Fruit fly (Drosophila melanogaster): ENCODE measurements around the gene CG5421.

Gene CG5421

dm6 chr2L:12467673-12468072 is 19.7 kb upstream of the CG5421 start (continued):
- peak; percentile 84 for TF ChIP-seq NFAT (GFP tag; IDR thresholded peaks at IDR 0.05)
- TF ChIP-seq CG3065 (GFP tag; optimal IDR thresholded peaks at IDR 0.05): no peak
- TF ChIP-seq CG15073 (GFP tag; optimal IDR thresholded peaks at IDR 0.05): no peak
- 0 out of 2 replicates have a peak, but pooled peaks have one; percentile 44 for TF ChIP-seq E2f1 (GFP tag; IDR thresholded peaks at IDR 0.05)
- no peak for TF ChIP-seq CG3407 (GFP tag; optimal IDR thresholded peaks at IDR 0.05)
- TF ChIP-seq CG8089 (GFP tag; optimal IDR thresholded peaks at IDR 0.05): no peak
- no peak for TF ChIP-seq cato (GFP tag; optimal IDR thresholded peaks at IDR 0.05; ENCODE audit: borderline replicate concordance)
- no peak for TF ChIP-seq CG12219 (GFP tag; optimal IDR thresholded peaks at IDR 0.05)
- TF ChIP-seq CG10979 (tag; optimal IDR thresholded peaks at IDR 0.05): no peak
- no peak for TF ChIP-seq CG13123 (GFP tag; optimal IDR thresholded peaks at IDR 0.05)
- no peak for TF ChIP-seq onecut (GFP tag; IDR thresholded peaks at IDR 0.05)
- TF ChIP-seq aop (GFP tag; IDR thresholded peaks at IDR 0.05): no peak
- no peak for TF ChIP-seq CG6813 (GFP tag; optimal IDR thresholded peaks at IDR 0.05)
- no peak for TF ChIP-seq HLH3B (GFP tag; IDR thresholded peaks at IDR 0.05)
- peak; percentile 60 for TF ChIP-seq bab2 (GFP tag; optimal IDR thresholded peaks at IDR 0.05)
- no peak for TF ChIP-seq Hr39 (optimal IDR thresholded peaks at IDR 0.05)
- peak; percentile 92 for TF ChIP-seq CG9932 (GFP tag; IDR thresholded peaks at IDR 0.05)
- TF ChIP-seq CG10147 (GFP tag; optimal IDR thresholded peaks at IDR 0.05): peak; percentile 23
- TF ChIP-seq shn (GFP tag; optimal IDR thresholded peaks at IDR 0.05): peak; percentile 58
- TF ChIP-seq hkb (optimal IDR thresholded peaks at IDR 0.05): no peak
- TF ChIP-seq hkb (GFP tag; IDR thresholded peaks at IDR 0.05): no peak
- TF ChIP-seq Scr (GFP tag; IDR thresholded peaks at IDR 0.05; ENCODE audit: partially characterized antibody): no peak
- TF ChIP-seq Bgb (GFP tag; IDR thresholded peaks at IDR 0.05; ENCODE audit: partially characterized antibody): no peak
- no peak for TF ChIP-seq ttk (GFP tag; IDR thresholded peaks at IDR 0.05)
- TF ChIP-seq CG7357 (GFP tag; IDR thresholded peaks at IDR 0.05): no peak
- no peak for TF ChIP-seq br (optimal IDR thresholded peaks at IDR 0.05)
- TF ChIP-seq Bteb2 (GFP tag; optimal IDR thresholded peaks at IDR 0.05): peak; percentile 13
- no peak for TF ChIP-seq Max (GFP tag; optimal IDR thresholded peaks at IDR 0.05)
- TF ChIP-seq Med (GFP tag): peak; percentile 91
- TF ChIP-seq CG11560 (tag; IDR thresholded peaks at IDR 0.05): no peak
- no peak for TF ChIP-seq MTF-1 (GFP tag; optimal IDR thresholded peaks at IDR 0.05; ENCODE audit: borderline replicate concordance)
- TF ChIP-seq scrt (GFP tag; optimal IDR thresholded peaks at IDR 0.05): peak; percentile 31
- TF ChIP-seq ato (GFP tag; IDR thresholded peaks at IDR 0.05; ENCODE audit: partially characterized antibody): no peak
- TF ChIP-seq Elba2 (GFP tag; optimal IDR thresholded peaks at IDR 0.05): no peak
- TF ChIP-seq CG10654 (GFP tag; optimal IDR thresholded peaks at IDR 0.05): no peak
- peak; percentile 40 for TF ChIP-seq CG13775 (GFP tag; optimal IDR thresholded peaks at IDR 0.05)
- TF ChIP-seq CG12155 (GFP tag; optimal IDR thresholded peaks at IDR 0.05): peak; percentile 67
- TF ChIP-seq CG9727 (GFP tag; optimal IDR thresholded peaks at IDR 0.05): peak; percentile 47
- TF ChIP-seq H15 (GFP tag; IDR thresholded peaks at IDR 0.05): no peak
- no peak for TF ChIP-seq Camta (GFP tag; optimal IDR thresholded peaks at IDR 0.05)
- TF ChIP-seq CG1603 (tag; optimal IDR thresholded peaks at IDR 0.05): no peak
- TF ChIP-seq CG14441 (GFP tag; IDR thresholded peaks at IDR 0.05): peak; percentile 72
- TF ChIP-seq CG8478 (optimal IDR thresholded peaks at IDR 0.05): no peak
- no peak for TF ChIP-seq HmgD (GFP tag; optimal IDR thresholded peaks at IDR 0.05)
- TF ChIP-seq CG2199 (GFP tag; IDR thresholded peaks at IDR 0.05): no peak
- TF ChIP-seq da (GFP tag; optimal IDR thresholded peaks at IDR 0.05): no peak
- TF ChIP-seq CG6254 (GFP tag; optimal IDR thresholded peaks at IDR 0.05): no peak
- TF ChIP-seq Aef1 (GFP tag; IDR thresholded peaks at IDR 0.05): peak; percentile 40; the same call in 1 of the 3 replicates
- peak; percentile 91 for TF ChIP-seq CG32532 (GFP tag; IDR thresholded peaks at IDR 0.05)
- TF ChIP-seq Nf-YA (GFP tag; IDR thresholded peaks at IDR 0.05): no peak
- no peak for TF ChIP-seq ara (GFP tag; IDR thresholded peaks at IDR 0.05)
- TF ChIP-seq lbe (GFP tag; optimal IDR thresholded peaks at IDR 0.05): no peak
- peak; percentile 49 for TF ChIP-seq sqz (GFP tag; optimal IDR thresholded peaks at IDR 0.05)
- TF ChIP-seq Jarid2 (GFP tag; optimal IDR thresholded peaks at IDR 0.05): no peak

Measured in whole organism, embryonic.